Fruit fly (Drosophila melanogaster) whole organism, embryonic: ENCODE data around the gene Pka-C3.

Experiments
- Asciz ChIP-seq: fragments of 200-800 bp; sonication (Bioruptor generic); optimal IDR thresholded peaks from 2 replicates; lab custom pipeline; 2017; ENCODE audit warnings: missing biosample characterization, mild to moderate bottlenecking, missing genetic modification characterization, missing genetic modification reagents
- Awh ChIP-seq: fragments of 200-800 bp; sonication (Bioruptor generic); IDR thresholded peaks from 2 replicates; pipeline ENCODE4, ENCODE4 v1.3.6; 2022; ENCODE audit warnings: missing biosample characterization, missing genetic modification characterization
- Bdp1 ChIP-seq: fragments of 200-800 bp; sonication (Bioruptor generic); optimal IDR thresholded peaks from 3 replicates; lab custom pipeline; 2016; ENCODE audit warnings: missing biosample characterization, missing genetic modification characterization
- CG11093 ChIP-seq: fragments of 200-800 bp; sonication (Bioruptor generic); IDR thresholded peaks from 3 replicates; pipeline ENCODE4 v1.3.6; 2022; ENCODE audit warnings: missing biosample characterization, missing genetic modification characterization
- CG12236 ChIP-seq: fragments of 200-800 bp; sonication (Bioruptor generic); optimal IDR thresholded peaks from 2 replicates; lab custom pipeline; 2016; ENCODE audit warnings: missing biosample characterization, missing genetic modification characterization
- CG12391 ChIP-seq: fragments of 200-800 bp; sonication (Bioruptor generic); optimal IDR thresholded peaks from 3 replicates; lab custom pipeline; 2018; ENCODE audit warnings: missing biosample characterization, mild to moderate bottlenecking, missing genetic modification characterization, moderate library complexity
- CG13624 ChIP-seq: fragments of 200-800 bp; sonication (Bioruptor generic); optimal IDR thresholded peaks from 2 replicates; lab custom pipeline; 2016; ENCODE audit warnings: missing biosample characterization, missing genetic modification characterization
- CG14667 ChIP-seq: fragments of 200-800 bp; sonication (Bioruptor generic); IDR thresholded peaks from 2 replicates; pipeline ENCODE4 v1.3.6; 2022; ENCODE audit warnings: missing biosample characterization, missing genetic modification characterization
- CG15479 ChIP-seq: fragments of 200-800 bp; sonication (Bioruptor generic); optimal IDR thresholded peaks from 3 replicates; lab custom pipeline; 2019; ENCODE audit warnings: missing biosample characterization, mild to moderate bottlenecking, missing genetic modification characterization, moderate library complexity
- CG15514 ChIP-seq: fragments of 200-800 bp; sonication (Bioruptor generic); optimal IDR thresholded peaks from 3 replicates; lab custom pipeline; 2017; ENCODE audit warnings: missing biosample characterization, missing genetic modification characterization, mild to moderate bottlenecking, moderate library complexity, missing genetic modification reagents
- CG1602 ChIP-seq: fragments of 200-800 bp; sonication (Bioruptor generic); optimal IDR thresholded peaks from 3 replicates; lab custom pipeline; 2016; ENCODE audit warnings: missing biosample characterization, missing genetic modification characterization
- CG1647 ChIP-seq: fragments of 200-800 bp; sonication (Bioruptor generic); optimal IDR thresholded peaks from 3 replicates; lab custom pipeline; 2016; ENCODE audit warnings: missing biosample characterization, missing genetic modification characterization
- CG16815 ChIP-seq: fragments of 200-800 bp; sonication (Bioruptor generic); optimal IDR thresholded peaks from 3 replicates; lab custom pipeline; 2017; ENCODE audit warnings: missing biosample characterization, mild to moderate bottlenecking, missing genetic modification characterization
- CG17568 ChIP-seq: fragments of 200-800 bp; sonication (Bioruptor generic); optimal IDR thresholded peaks from 2 replicates; lab custom pipeline; 2018; ENCODE audit warnings: missing biosample characterization, mild to moderate bottlenecking, missing genetic modification characterization, moderate library complexity
- CG17912 ChIP-seq: fragments of 200-800 bp; sonication (Bioruptor generic); optimal IDR thresholded peaks from 2 replicates; lab custom pipeline; 2018; ENCODE audit warnings: missing biosample characterization, mild to moderate bottlenecking, missing genetic modification characterization
- CG3065 ChIP-seq: fragments of 200-800 bp; sonication (Bioruptor generic); optimal IDR thresholded peaks from 2 replicates; lab custom pipeline; 2016; ENCODE audit warnings: missing biosample characterization, missing genetic modification characterization
- CG3838 ChIP-seq: fragments of 200-800 bp; sonication (Bioruptor generic); optimal IDR thresholded peaks from 3 replicates; lab custom pipeline; 2016; ENCODE audit warnings: missing biosample characterization, missing genetic modification characterization
- CG3847 ChIP-seq: fragments of 200-800 bp; sonication (Bioruptor generic); IDR thresholded peaks from 2 replicates; pipeline ENCODE4 v1.3.6; 2022; ENCODE audit warnings: missing biosample characterization, missing genetic modification characterization
- CG5953 ChIP-seq: fragments of 200-800 bp; sonication (Bioruptor generic); IDR thresholded peaks from 2 replicates; pipeline ENCODE4 v1.3.6; 2022; ENCODE audit warnings: missing biosample characterization, missing genetic modification characterization
- CG6791 ChIP-seq: fragments of 200-800 bp; sonication (Bioruptor generic); IDR thresholded peaks from 3 replicates; pipeline ENCODE4 v1.3.6; 2022; ENCODE audit warnings: missing biosample characterization, missing genetic modification characterization; ENCODE audit not compliant: partially characterized antibody
- CG7928 ChIP-seq: fragments of 200-800 bp; sonication (Bioruptor generic); optimal IDR thresholded peaks from 2 replicates; lab custom pipeline; 2017; ENCODE audit warnings: missing biosample characterization, mild to moderate bottlenecking, missing genetic modification characterization
- CG9797 ChIP-seq: fragments of 200-800 bp; sonication (Bioruptor generic); optimal IDR thresholded peaks from 3 replicates; lab custom pipeline; 2018; ENCODE audit warnings: missing biosample characterization, mild to moderate bottlenecking, missing genetic modification characterization
- Camta ChIP-seq: fragments of 200-800 bp; sonication (Bioruptor generic); optimal IDR thresholded peaks from 2 replicates; lab custom pipeline; 2016; ENCODE audit warnings: missing biosample characterization, missing genetic modification characterization
- Deaf1 ChIP-seq: fragments of 200-800 bp; optimal IDR thresholded peaks from 3 replicates; lab custom pipeline; 2019; ENCODE audit warnings: missing biosample characterization, mild to moderate bottlenecking, missing genetic modification characterization, moderate library complexity
- E2f2 ChIP-seq: fragments of 200-800 bp; sonication (Bioruptor generic); IDR thresholded peaks from 2 replicates; pipeline ENCODE4 v1.3.6; 2022; ENCODE audit warnings: missing biosample characterization, missing genetic modification characterization
- Mrtf ChIP-seq: fragments of 200-800 bp; sonication (Bioruptor generic); IDR thresholded peaks from 3 replicates; pipeline ENCODE4 v1.3.6; 2022; ENCODE audit warnings: missing biosample characterization, missing genetic modification characterization
- Nf-YA ChIP-seq: fragments of 200-800 bp; sonication (Bioruptor generic); IDR thresholded peaks from 2 replicates; pipeline ENCODE4 v1.3.6; 2022; ENCODE audit warnings: missing biosample characterization, missing genetic modification characterization
- Oli ChIP-seq: fragments of 200-800 bp; sonication (Bioruptor generic); optimal IDR thresholded peaks from 2 replicates; lab custom pipeline; 2018; ENCODE audit warnings: missing biosample characterization, mild to moderate bottlenecking, missing genetic modification characterization, moderate library complexity
- Ptx1 ChIP-seq: fragments of 200-800 bp; sonication (Bioruptor generic); IDR thresholded peaks from 2 replicates; pipeline ENCODE4 v1.3.6; 2022; ENCODE audit warnings: missing biosample characterization, missing genetic modification characterization
- Sin3A ChIP-seq: fragments of >200 bp; optimal IDR thresholded peaks from 2 replicates; lab custom pipeline; 2018
- Stat92E ChIP-seq, 3 experiments: fragments of >200 bp in 2 of 3; fragments of 200-800 bp in 1 of 3; sonication (Bioruptor generic) in 1 of 3; optimal IDR thresholded peaks; 2 replicates each; lab custom pipeline; 2017 to 2019; ENCODE audit warnings: missing biosample characterization in 3 of 3, missing genetic modification characterization in 3 of 3, mild to moderate bottlenecking in 1 of 3, moderate library complexity in 1 of 3
- ac ChIP-seq: fragments of 200-800 bp; sonication (Bioruptor generic); optimal IDR thresholded peaks from 3 replicates; lab custom pipeline; 2017; ENCODE audit warnings: missing biosample characterization, mild to moderate bottlenecking, missing genetic modification characterization
- ap ChIP-seq: fragments of 200-800 bp; sonication (Bioruptor generic); IDR thresholded peaks from 2 replicates; pipeline ENCODE4 v1.3.6; 2022; ENCODE audit warnings: missing biosample characterization, missing genetic modification characterization
- chn ChIP-seq: fragments of 200-800 bp; sonication (Bioruptor generic); optimal IDR thresholded peaks from 2 replicates; lab custom pipeline; 2016; ENCODE audit warnings: missing biosample characterization, missing genetic modification characterization
- dan ChIP-seq: fragments of 200-800 bp; sonication (Bioruptor generic); IDR thresholded peaks from 2 replicates; pipeline ENCODE4 v1.3.6; 2022; ENCODE audit warnings: missing biosample characterization, missing genetic modification characterization
- eve ChIP-seq, 2 experiments: fragments of >200 bp; optimal IDR thresholded peaks; 2 replicates each; lab custom pipeline; 2017; ENCODE audit warnings: missing biosample characterization in 2 of 2, missing genetic modification characterization in 2 of 2
- fd102C ChIP-seq: fragments of 200-800 bp; sonication (Bioruptor generic); optimal IDR thresholded peaks from 2 replicates; lab custom pipeline; 2018; ENCODE audit warnings: missing biosample characterization, mild to moderate bottlenecking, missing genetic modification characterization, moderate library complexity
- ftz-f1 ChIP-seq: fragments of 200-800 bp; sonication (Bioruptor generic); optimal IDR thresholded peaks from 2 replicates; lab custom pipeline; 2016; ENCODE audit warnings: missing biosample characterization, missing genetic modification characterization
- ham ChIP-seq: fragments of 200-800 bp; sonication (Bioruptor generic); IDR thresholded peaks from 2 replicates; pipeline ENCODE4 v1.3.6; 2022; ENCODE audit warnings: missing biosample characterization, missing genetic modification characterization
- jumu ChIP-seq: fragments of 200-800 bp; sonication (Bioruptor generic); optimal IDR thresholded peaks from 3 replicates; lab custom pipeline; 2016; ENCODE audit warnings: missing biosample characterization, missing genetic modification characterization
- lilli ChIP-seq: fragments of 200-800 bp; sonication (Bioruptor generic); optimal IDR thresholded peaks from 3 replicates; lab custom pipeline; 2016; ENCODE audit warnings: missing biosample characterization, missing genetic modification characterization
- nerfin-1 ChIP-seq: fragments of 200-800 bp; sonication (Bioruptor generic); optimal IDR thresholded peaks from 3 replicates; lab custom pipeline; 2019; ENCODE audit warnings: missing biosample characterization, mild to moderate bottlenecking, missing genetic modification characterization, moderate library complexity
- nom ChIP-seq: fragments of 200-800 bp; sonication (Bioruptor generic); optimal IDR thresholded peaks from 2 replicates; lab custom pipeline; 2017; ENCODE audit warnings: missing biosample characterization, missing genetic modification characterization, mild to moderate bottlenecking, moderate library complexity, missing genetic modification reagents
- pb ChIP-seq: fragments of 200-800 bp; sonication (Bioruptor generic); optimal IDR thresholded peaks from 3 replicates; lab custom pipeline; 2016; ENCODE audit warnings: missing biosample characterization, missing genetic modification characterization
- pum ChIP-seq: fragments of 200-800 bp; sonication (Bioruptor generic); optimal IDR thresholded peaks from 2 replicates; lab custom pipeline; 2016; ENCODE audit warnings: missing biosample characterization, missing genetic modification characterization
- row ChIP-seq: fragments of 200-800 bp; sonication (Bioruptor generic); IDR thresholded peaks from 3 replicates; pipeline ENCODE4 v1.3.6; 2022; ENCODE audit warnings: missing biosample characterization, missing genetic modification characterization
- so ChIP-seq: fragments of 200-800 bp; sonication (Bioruptor generic); IDR thresholded peaks from 3 replicates; pipeline ENCODE4 v1.3.6; 2022; ENCODE audit warnings: missing biosample characterization, missing genetic modification characterization
- twi ChIP-seq: fragments of 200-800 bp; optimal IDR thresholded peaks from 2 replicates; lab custom pipeline; 2019; ENCODE audit warnings: missing biosample characterization, mild to moderate bottlenecking, missing genetic modification characterization, moderate library complexity
- tx ChIP-seq: fragments of 200-800 bp; sonication (Bioruptor generic); optimal IDR thresholded peaks from 2 replicates; lab custom pipeline; 2016; ENCODE audit warnings: missing biosample characterization, missing genetic modification characterization
- yki ChIP-seq: fragments of >200 bp; optimal IDR thresholded peaks from 3 replicates; lab custom pipeline; 2018
- zen ChIP-seq: fragments of 200-800 bp; sonication (Bioruptor generic); optimal IDR thresholded peaks from 3 replicates; lab custom pipeline; 2018; ENCODE audit warnings: missing biosample characterization, mild to moderate bottlenecking, missing genetic modification characterization, moderate library complexity

Pka-C3 gene

dm6 chr3L:15982783-15983432 is 28.3 kb upstream of the Pka-C3 start, which contains the start of the genes brm and Arl1 (continued):
- peak; percentile 99 for TF ChIP-seq CG14667 (GFP tag; lab: Robert Waterston, UW)
- TF ChIP-seq Oli (tag; lab: Kevin White, UChicago): peak; percentile 97
- TF ChIP-seq ftz-f1 (GFP tag; lab: Kevin White, UChicago): peak; percentile 77
- TF ChIP-seq lilli (GFP tag; lab: Kevin White, UChicago): peak; percentile 98
- peak; percentile 93 for TF ChIP-seq CG3065 (GFP tag; lab: Kevin White, UChicago)
- TF ChIP-seq CG7928 (GFP tag; lab: Kevin White, UChicago): peak; percentile 83
- peak; percentile 98 for TF ChIP-seq CG17912 (GFP tag; lab: Kevin White, UChicago)
- peak; percentile 94 for TF ChIP-seq CG15514 (GFP tag; lab: Kevin White, UChicago)
- peak; percentile 69 for TF ChIP-seq CG9797 (GFP tag; lab: Kevin White, UChicago)
- TF ChIP-seq CG15479: peak; percentile 33
- peak; percentile 98 for TF ChIP-seq zen (tag; lab: Kevin White, UChicago)
- peak; percentile 92 for TF ChIP-seq Asciz
- TF ChIP-seq Ptx1: peak; percentile 100
- TF ChIP-seq CG11093 (GFP tag; lab: Robert Waterston, UW): peak; percentile 98
- peak; percentile 98 for TF ChIP-seq ap (GFP tag; lab: Robert Waterston, UW)
- TF ChIP-seq CG17568 (GFP tag; lab: Kevin White, UChicago): no peak
- peak; percentile 83 for TF ChIP-seq tx (GFP tag; lab: Kevin White, UChicago)
- TF ChIP-seq Sin3A (lab: Kevin White, UChicago): peak; percentile 63
- no peak for TF ChIP-seq yki (lab: Kevin White, UChicago)
- peak; percentile 98 for TF ChIP-seq ham (GFP tag; lab: Robert Waterston, UW)
- 0 out of 3 replicates have a peak, but pooled peaks have one; percentile 19 for TF ChIP-seq CG6791 (GFP tag; lab: Robert Waterston, UW)
- peak; percentile 99 for TF ChIP-seq CG12391 (tag; lab: Kevin White, UChicago)
- peak; percentile 78 for TF ChIP-seq CG3838
- TF ChIP-seq nom: peak; percentile 91
- peak; percentile 86 for TF ChIP-seq E2f2
- TF ChIP-seq CG5953 (GFP tag; lab: Robert Waterston, UW): peak; percentile 97
- peak; percentile 93 for TF ChIP-seq chn (GFP tag; lab: Kevin White, UChicago)
- TF ChIP-seq Deaf1 (tag; lab: Kevin White, UChicago): peak; percentile 86
- TF ChIP-seq CG3847: peak; percentile 100
- TF ChIP-seq Awh (GFP tag; lab: Robert Waterston, UW): peak; percentile 99
- peak in 1 of 3 experiments; percentile 89 for TF ChIP-seq Stat92E (GFP tag; optimal IDR thresholded peaks at IDR 0.05; lab: Kevin White, UChicago)
- TF ChIP-seq CG12236 (GFP tag; lab: Kevin White, UChicago): peak; percentile 4
- peak; percentile 30 for TF ChIP-seq pb (GFP tag; lab: Kevin White, UChicago)
- peak; percentile 99 for TF ChIP-seq so (GFP tag; lab: Robert Waterston, UW)
- TF ChIP-seq pum (GFP tag; lab: Kevin White, UChicago): peak; percentile 88
- peak; percentile 97 for TF ChIP-seq nerfin-1
- no peak for TF ChIP-seq eve (GFP tag; optimal IDR thresholded peaks at IDR 0.05; lab: Kevin White, UChicago)
- peak; percentile 97 for TF ChIP-seq twi (tag; lab: Kevin White, UChicago)
- TF ChIP-seq ac (GFP tag; lab: Kevin White, UChicago): peak; percentile 77
- peak; percentile 70 for TF ChIP-seq jumu (GFP tag; lab: Kevin White, UChicago)
- TF ChIP-seq CG16815 (GFP tag; lab: Kevin White, UChicago): peak; percentile 97
- TF ChIP-seq CG1602 (GFP tag; lab: Kevin White, UChicago): peak; percentile 98
- TF ChIP-seq Nf-YA (GFP tag; lab: Robert Waterston, UW): peak; percentile 97
- TF ChIP-seq row (GFP tag; lab: Robert Waterston, UW): peak; percentile 100
- peak; percentile 83 for TF ChIP-seq Bdp1 (GFP tag; lab: Kevin White, UChicago)
- TF ChIP-seq fd102C (GFP tag; lab: Kevin White, UChicago): peak; percentile 75
- peak; percentile 91 for TF ChIP-seq CG13624 (GFP tag; lab: Kevin White, UChicago)
- peak; percentile 87 for TF ChIP-seq Camta (GFP tag; lab: Kevin White, UChicago)
- peak; percentile 99 for TF ChIP-seq Mrtf
- peak; percentile 92 for TF ChIP-seq CG1647 (GFP tag; lab: Kevin White, UChicago)
- TF ChIP-seq dan (GFP tag; lab: Robert Waterston, UW): peak; percentile 95
